Worm (Caenorhabditis elegans) whole organism, late embryonic: ENCODE measurements around the gene C39E9.8.

ENCODE experiments used
- T23F11.4 ChIP-seq: fragments of 200-800 bp; sonication (Bioruptor generic); optimal IDR thresholded peaks from 2 replicates; lab custom pipeline; 2018; ENCODE audit warnings: mild to moderate bottlenecking, missing genetic modification characterization, missing compliant biosample characterization
- ama-1 ChIP-seq: fragments of 150-350 bp; optimal IDR thresholded peaks from 2 replicates; lab custom pipeline; 2014
- ceh-19 ChIP-seq: fragments of 200-800 bp; sonication (Bioruptor generic); optimal IDR thresholded peaks from 2 replicates; lab custom pipeline; 2018; ENCODE audit warnings: mild to moderate bottlenecking, missing genetic modification characterization, missing compliant biosample characterization
- pqm-1 ChIP-seq: sonication (generic microtip); optimal IDR thresholded peaks from 2 replicates; lab custom pipeline; 2016; ENCODE audit warnings: missing genetic modification characterization, missing compliant biosample characterization
- syd-9 ChIP-seq: sonication (generic microtip); optimal IDR thresholded peaks from 2 replicates; lab custom pipeline; 2016; ENCODE audit warnings: mild to moderate bottlenecking, missing genetic modification characterization, moderate library complexity, missing compliant biosample characterization

- TF ChIP-seq ama-1 (lab: Kevin White, UChicago) (no peak), syd-9 (tag; lab: Kevin White, UChicago) (no peak), pqm-1 (tag; lab: Kevin White, UChicago) (no peak), ceh-19 (no peak), T23F11.4 (GFP tag; lab: Kevin White, UChicago) (no peak)
Measured at ce11 chrIV:13063714-13064113, 15.5 kb upstream of the C39E9.8 start, which contains the start of gene scl-5.
